Worm (Caenorhabditis elegans) whole organism, mixed stage, embryonic: ENCODE data around the gene tth-1.

Experiments used
- M03D4.4 ChIP-seq: sonication (generic microtip); optimal IDR thresholded peaks from 2 replicates; lab custom pipeline; 2017; ENCODE audit warnings: mild to moderate bottlenecking, missing genetic modification characterization, missing compliant biosample characterization
- bed-3 ChIP-seq: fragments of 200-800 bp; sonication (Bioruptor generic); optimal IDR thresholded peaks from 3 replicates; lab custom pipeline; 2018; ENCODE audit warnings: mild to moderate bottlenecking, missing genetic modification characterization, moderate library complexity, missing compliant biosample characterization
- blmp-1 ChIP-seq: fragments of 150-350 bp; optimal IDR thresholded peaks from 2 replicates; lab custom pipeline; 2014; ENCODE audit warnings: missing biosample characterization, missing genetic modification characterization
- ceh-39 ChIP-seq: fragments of 150-350 bp; optimal IDR thresholded peaks from 2 replicates; lab custom pipeline; 2014; ENCODE audit warnings: missing biosample characterization, missing genetic modification characterization
- ceh-43 ChIP-seq: fragments of 200-800 bp; sonication (Bioruptor generic); optimal IDR thresholded peaks from 2 replicates; lab custom pipeline; 2018; ENCODE audit warnings: mild to moderate bottlenecking, missing genetic modification characterization, moderate library complexity, missing compliant biosample characterization
- ceh-83 ChIP-seq: fragments of 200-800 bp; sonication (Bioruptor generic); optimal IDR thresholded peaks from 2 replicates; lab custom pipeline; 2018; ENCODE audit warnings: mild to moderate bottlenecking, missing genetic modification characterization, missing compliant biosample characterization
- ces-1 ChIP-seq: fragments of 150-350 bp; optimal IDR thresholded peaks from 2 replicates; lab custom pipeline; 2014; ENCODE audit warnings: missing biosample characterization, missing genetic modification reagents, missing genetic modification characterization
- cnd-1 ChIP-seq: fragments of 200-800 bp; sonication (Bioruptor generic); optimal IDR thresholded peaks from 2 replicates; lab custom pipeline; 2018; ENCODE audit warnings: mild to moderate bottlenecking, missing genetic modification characterization, missing compliant biosample characterization
- drap-1 ChIP-seq: fragments of 200-800 bp; sonication (Bioruptor generic); optimal IDR thresholded peaks from 3 replicates; lab custom pipeline; 2018; ENCODE audit warnings: mild to moderate bottlenecking, missing genetic modification characterization, missing compliant biosample characterization
- elt-1 ChIP-seq: sonication (generic microtip); optimal IDR thresholded peaks from 2 replicates; lab custom pipeline; 2017; ENCODE audit warnings: missing genetic modification characterization, mild to moderate bottlenecking, missing compliant biosample characterization, antibody characterized with exemption, moderate library complexity, borderline replicate concordance; ENCODE audit not compliant: insufficient read depth
- elt-3 ChIP-seq: fragments of 150-350 bp; optimal IDR thresholded peaks from 2 replicates; lab custom pipeline; 2014; ENCODE audit warnings: missing biosample characterization, missing genetic modification characterization
- flh-1 ChIP-seq: fragments of 200-800 bp; sonication (Bioruptor generic); optimal IDR thresholded peaks from 2 replicates; lab custom pipeline; 2018; ENCODE audit warnings: mild to moderate bottlenecking, missing genetic modification characterization, moderate library complexity, missing compliant biosample characterization
- ham-2 ChIP-seq: fragments of 200-800 bp; sonication (Bioruptor generic); optimal IDR thresholded peaks from 2 replicates; lab custom pipeline; 2018; ENCODE audit warnings: mild to moderate bottlenecking, missing genetic modification characterization, missing compliant biosample characterization
- hlh-1 ChIP-seq: fragments of 150-350 bp; optimal IDR thresholded peaks from 2 replicates; lab custom pipeline; 2014; ENCODE audit warnings: missing biosample characterization, missing genetic modification reagents, missing genetic modification characterization
- lin-13 ChIP-seq: fragments of 150-350 bp; optimal IDR thresholded peaks from 2 replicates; lab custom pipeline; 2014; ENCODE audit warnings: missing biosample characterization, missing genetic modification characterization
- lin-32 ChIP-seq: fragments of 200-800 bp; sonication (Bioruptor generic); optimal IDR thresholded peaks from 2 replicates; lab custom pipeline; 2018; ENCODE audit warnings: mild to moderate bottlenecking, missing genetic modification characterization, missing compliant biosample characterization
- lsy-2 ChIP-seq: fragments of 150-350 bp; optimal IDR thresholded peaks from 2 replicates; lab custom pipeline; 2014; ENCODE audit warnings: missing biosample characterization, missing genetic modification characterization
- mab-5 ChIP-seq: fragments of 150-350 bp; optimal IDR thresholded peaks from 2 replicates; lab custom pipeline; 2014; ENCODE audit warnings: missing biosample characterization, missing genetic modification characterization
- mep-1 ChIP-seq: fragments of 150-350 bp; optimal IDR thresholded peaks from 2 replicates; lab custom pipeline; 2017; ENCODE audit warnings: missing biosample characterization, missing genetic modification reagents, missing genetic modification characterization, inconsistent platforms
- mls-2 ChIP-seq: sonication (generic microtip); optimal IDR thresholded peaks from 2 replicates; lab custom pipeline; 2016; ENCODE audit warnings: mild to moderate bottlenecking, missing genetic modification characterization, moderate library complexity, missing compliant biosample characterization
- nhr-12 ChIP-seq: fragments of 150-350 bp; optimal IDR thresholded peaks from 2 replicates; lab custom pipeline; 2014; ENCODE audit warnings: missing biosample characterization, missing genetic modification characterization
- nhr-2 ChIP-seq: fragments of 150-350 bp; optimal IDR thresholded peaks from 2 replicates; lab custom pipeline; 2014; ENCODE audit warnings: missing biosample characterization, missing genetic modification characterization
- nhr-237 ChIP-seq: fragments of 150-350 bp; optimal IDR thresholded peaks from 2 replicates; lab custom pipeline; 2014; ENCODE audit warnings: missing biosample characterization, missing genetic modification characterization
- nhr-28 ChIP-seq: fragments of 150-350 bp; optimal IDR thresholded peaks from 2 replicates; lab custom pipeline; 2014; ENCODE audit warnings: missing biosample characterization, missing genetic modification characterization
- nhr-76 ChIP-seq: sonication (generic microtip); optimal IDR thresholded peaks from 2 replicates; lab custom pipeline; 2017; ENCODE audit warnings: missing biosample characterization, missing genetic modification characterization
- pha-4 ChIP-seq: fragments of 150-350 bp; optimal IDR thresholded peaks from 2 replicates; lab custom pipeline; 2018; ENCODE audit warnings: missing biosample characterization, missing genetic modification reagents, missing genetic modification characterization
- sem-2 ChIP-seq: fragments of 200-800 bp; sonication (Bioruptor generic); optimal IDR thresholded peaks from 2 replicates; lab custom pipeline; 2018; ENCODE audit warnings: mild to moderate bottlenecking, missing genetic modification characterization, missing compliant biosample characterization
- snpc-4 ChIP-seq: fragments of 150-350 bp; optimal IDR thresholded peaks from 2 replicates; lab custom pipeline; 2014; ENCODE audit warnings: missing biosample characterization, missing genetic modification characterization
- sptf-1 ChIP-seq: sonication (generic microtip); optimal IDR thresholded peaks from 2 replicates; lab custom pipeline; 2017; ENCODE audit warnings: mild to moderate bottlenecking, missing genetic modification characterization, moderate library complexity, missing compliant biosample characterization
- tbx-8 ChIP-seq: fragments of 200-800 bp; sonication (Bioruptor generic); optimal IDR thresholded peaks from 2 replicates; lab custom pipeline; 2018; ENCODE audit warnings: mild to moderate bottlenecking, missing genetic modification characterization, moderate library complexity, missing compliant biosample characterization
- unc-39 ChIP-seq: fragments of 150-350 bp; optimal IDR thresholded peaks from 2 replicates; lab custom pipeline; 2014; ENCODE audit warnings: missing biosample characterization, missing genetic modification characterization
- zip-8 ChIP-seq: fragments of 150-350 bp; optimal IDR thresholded peaks from 2 replicates; lab custom pipeline; 2014; ENCODE audit warnings: missing biosample characterization, missing genetic modification characterization
- ztf-11 ChIP-seq: fragments of 150-350 bp; optimal IDR thresholded peaks from 2 replicates; lab custom pipeline; 2014; ENCODE audit warnings: missing biosample characterization, missing genetic modification characterization

Gene tth-1

DNA sequence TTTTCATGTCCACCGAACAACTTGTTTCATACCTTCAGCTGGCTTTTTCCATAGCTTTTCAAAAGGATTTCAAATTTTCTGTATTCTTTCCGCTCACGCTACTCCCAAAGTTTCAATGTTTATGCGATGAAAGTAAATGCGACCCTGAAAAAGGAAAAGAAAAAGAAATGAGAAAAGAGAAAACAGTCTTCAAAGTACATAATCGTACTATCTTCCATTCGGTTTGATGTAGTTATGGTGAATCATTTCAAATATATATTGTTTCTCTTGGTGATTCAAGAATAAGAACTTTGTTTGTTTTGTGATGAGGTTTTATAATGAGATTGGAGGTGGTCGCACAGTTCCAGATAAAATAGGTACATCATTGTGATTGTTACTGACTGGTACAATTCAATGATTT, 15.2 kb upstream of the tth-1 start:
- no peak for TF ChIP-seq nhr-76
- no peak for TF ChIP-seq sem-2
- TF ChIP-seq M03D4.4 (tag; lab: Kevin White, UChicago): no peak
- TF ChIP-seq lsy-2 (tag; lab: Kevin White, UChicago): no peak
- no peak for TF ChIP-seq nhr-237 (tag; lab: Kevin White, UChicago)
- TF ChIP-seq sptf-1 (tag; lab: Kevin White, UChicago): no peak
- TF ChIP-seq hlh-1 (tag; lab: Kevin White, UChicago): no peak

DNA sequence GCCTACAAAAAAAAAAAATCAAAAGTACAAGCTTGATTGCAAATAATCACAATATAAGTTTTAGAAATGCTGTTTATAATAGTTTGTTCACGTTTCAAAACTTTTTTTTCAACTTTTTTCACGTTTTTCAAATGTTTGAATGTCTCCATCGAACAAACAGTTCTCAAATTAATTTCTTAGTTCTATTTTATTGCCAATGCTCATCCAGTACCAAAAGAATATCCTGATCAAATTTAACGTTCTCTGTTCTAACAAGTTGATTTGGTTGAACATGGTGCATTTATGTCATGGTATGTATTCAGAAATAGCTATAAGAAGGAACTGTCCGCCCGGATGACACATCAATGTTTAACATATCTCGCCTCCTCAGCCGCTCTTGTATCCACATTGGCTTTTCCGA, 8.8 kb upstream of the tth-1 start, which contains the start of gene kin-9:
kin-9 (plus strand) TSS at position 301 of the 400 bp plus-strand sequence.
- no peak for TF ChIP-seq zip-8
- TF ChIP-seq flh-1 (GFP tag; lab: Kevin White, UChicago): no peak
- TF ChIP-seq tbx-8 (GFP tag; lab: Kevin White, UChicago): no peak
- no peak for TF ChIP-seq ceh-43
- no peak for TF ChIP-seq M03D4.4 (tag; lab: Kevin White, UChicago)
- TF ChIP-seq sptf-1 (tag; lab: Kevin White, UChicago): no peak
- TF ChIP-seq mep-1 (tag; lab: Kevin White, UChicago): no peak

DNA sequence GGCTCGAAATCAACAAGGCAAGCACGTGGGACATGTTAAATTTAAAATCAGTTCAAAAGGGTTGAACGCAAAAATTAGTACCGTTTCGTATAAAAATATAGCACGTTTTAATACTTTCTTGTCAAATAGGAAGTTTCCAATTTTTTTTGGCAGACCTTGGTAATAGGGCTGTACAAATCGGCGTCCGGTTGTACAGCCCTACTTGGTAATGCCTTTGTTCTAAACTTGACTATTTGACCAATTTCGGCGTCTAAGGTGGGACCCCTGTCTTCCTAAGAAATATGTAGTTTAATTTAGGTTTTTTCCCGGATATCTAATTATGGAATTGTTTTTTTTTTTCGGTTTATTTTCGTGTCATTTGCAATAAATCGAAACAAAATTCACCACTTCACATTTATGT, 6.0 kb upstream of the tth-1 start:
- TF ChIP-seq ceh-39 (tag; lab: Kevin White, UChicago) (no peak), drap-1 (GFP tag; lab: Kevin White, UChicago) (no peak), mab-5 (no peak), nhr-28 (tag; lab: Kevin White, UChicago) (no peak), snpc-4 (tag; lab: Kevin White, UChicago) (no peak), ztf-11 (tag; lab: Kevin White, UChicago) (no peak), nhr-12 (tag; lab: Kevin White, UChicago) (no peak), cnd-1 (tag; lab: Kevin White, UChicago) (no peak), unc-39 (tag; lab: Kevin White, UChicago) (no peak), ces-1 (GFP tag; lab: Kevin White, UChicago) (no peak), tbx-8 (GFP tag; lab: Kevin White, UChicago) (no peak), bed-3 (GFP tag; lab: Kevin White, UChicago) (no peak), lin-13 (tag; lab: Kevin White, UChicago) (no peak), pha-4 (no peak), ceh-83 (no peak)
- TF ChIP-seq, all 35 proteins: peak for 0

DNA sequence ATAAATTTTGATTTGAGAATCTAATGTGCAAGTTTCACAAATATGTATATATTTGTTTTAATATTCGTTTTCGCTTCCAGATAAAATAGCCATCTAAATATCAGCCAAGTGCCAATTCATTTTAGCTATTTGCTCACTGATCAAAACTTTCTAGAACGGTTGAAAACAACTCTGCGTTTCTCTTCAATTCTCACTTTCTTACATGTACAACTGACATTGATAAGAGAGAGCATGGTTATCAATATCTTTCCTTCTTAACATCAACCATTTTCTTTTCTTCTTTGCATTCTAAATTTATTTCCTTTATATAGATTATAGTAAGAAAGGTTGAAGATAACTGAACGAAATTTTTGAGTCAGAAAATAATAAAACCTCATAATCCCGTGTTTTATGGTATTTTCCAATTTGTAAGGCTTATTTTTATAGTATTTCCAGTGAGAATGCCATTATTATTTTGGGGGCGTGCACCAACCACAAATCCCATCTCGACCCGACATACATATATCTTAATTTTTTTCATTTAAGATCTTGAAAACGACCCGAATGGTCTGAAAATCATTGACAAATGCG, 4.9 kb upstream of the tth-1 start, which contains the start of gene F08F1.3:
F08F1.3 (plus strand) TSS at position 520 of the 570 bp plus-strand sequence.
- TF ChIP-seq ceh-83 (no peak), sptf-1 (tag; lab: Kevin White, UChicago) (no peak), nhr-237 (tag; lab: Kevin White, UChicago) (no peak), lsy-2 (tag; lab: Kevin White, UChicago) (no peak), lin-32 (GFP tag; lab: Kevin White, UChicago) (no peak), bed-3 (GFP tag; lab: Kevin White, UChicago) (no peak), nhr-28 (tag; lab: Kevin White, UChicago) (no peak), cnd-1 (tag; lab: Kevin White, UChicago) (no peak), sem-2 (no peak)

DNA sequence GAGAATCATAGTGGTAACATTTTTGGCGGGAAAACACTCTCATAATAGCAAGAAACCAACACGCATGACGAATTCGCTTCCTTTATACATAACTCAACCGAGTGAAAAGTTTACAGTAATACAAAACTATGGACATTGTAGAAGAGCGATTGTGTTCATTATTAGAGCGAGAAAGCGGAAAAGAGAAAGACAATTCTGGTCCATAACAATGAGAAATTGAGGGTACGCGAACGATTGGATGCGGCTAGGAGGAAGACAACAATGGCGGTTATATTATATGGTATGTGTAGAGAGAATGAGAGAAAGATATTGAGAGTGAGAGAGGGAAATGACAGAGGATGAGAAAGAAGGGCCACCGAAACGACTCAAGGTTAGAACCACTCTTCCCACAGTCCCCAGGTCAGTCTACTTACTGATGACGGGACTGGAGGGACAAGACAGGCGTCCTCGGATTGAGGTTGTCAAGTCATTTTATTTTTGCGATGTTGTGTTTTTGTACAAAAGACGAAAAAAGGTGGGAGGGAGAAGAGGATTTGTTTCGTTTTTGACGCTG, 2.7 kb upstream of the tth-1 start:
- TF ChIP-seq mls-2 (tag; lab: Kevin White, UChicago) (peak; percentile 16), ham-2 (GFP tag; lab: Kevin White, UChicago) (peak; percentile 72), ceh-83 (no peak), elt-3 (tag; lab: Kevin White, UChicago) (peak; percentile 26)

DNA sequence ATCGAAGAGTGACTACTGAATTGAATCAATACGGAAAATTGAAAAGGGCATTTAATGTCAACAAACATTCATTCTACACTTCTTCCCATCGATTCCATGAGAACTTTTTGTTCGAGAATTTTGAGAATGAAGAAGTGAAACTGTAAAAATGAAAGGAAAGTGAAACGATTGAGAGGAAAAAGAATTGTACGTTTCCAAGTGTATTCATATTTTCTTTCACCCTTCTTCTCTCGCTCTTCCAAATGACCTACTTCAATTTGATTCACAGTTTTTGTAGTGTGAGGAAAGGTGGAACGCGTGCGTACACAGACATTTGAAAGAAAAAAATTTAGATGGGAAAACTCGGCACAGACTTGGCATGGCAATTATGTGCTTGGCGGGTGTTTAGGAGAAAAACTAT, 753 bp upstream of the tth-1 start:
- TF ChIP-seq mep-1 (tag; lab: Kevin White, UChicago): no peak
- no peak for TF ChIP-seq blmp-1 (tag; lab: Kevin White, UChicago)
- no peak for TF ChIP-seq M03D4.4 (tag; lab: Kevin White, UChicago)
- no peak for TF ChIP-seq nhr-12 (tag; lab: Kevin White, UChicago)
- no peak for TF ChIP-seq zip-8
- no peak for TF ChIP-seq mab-5
- TF ChIP-seq lsy-2 (tag; lab: Kevin White, UChicago): no peak
- no peak for TF ChIP-seq nhr-2
- no peak for TF ChIP-seq cnd-1 (tag; lab: Kevin White, UChicago)
- TF ChIP-seq ztf-11 (tag; lab: Kevin White, UChicago): no peak
- no peak for TF ChIP-seq mls-2 (tag; lab: Kevin White, UChicago)
- TF ChIP-seq elt-1: no peak
- no peak for TF ChIP-seq snpc-4 (tag; lab: Kevin White, UChicago)
- TF ChIP-seq lin-32 (GFP tag; lab: Kevin White, UChicago): no peak
- TF ChIP-seq nhr-28 (tag; lab: Kevin White, UChicago): no peak
